Worm (Caenorhabditis elegans) whole organism, L2 larva: ENCODE data around the gene add-2.
A peak's percentile ranks its signal among the peaks of the same experiment; 100 is the strongest.

Source experiments
- C34F6.9 ChIP-seq: fragments of 150-350 bp; optimal IDR thresholded peaks from 2 replicates; lab custom pipeline; 2014; ENCODE audit warnings: missing biosample characterization, missing genetic modification characterization
- F13H6.1 ChIP-seq: sonication (generic microtip); optimal IDR thresholded peaks from 2 replicates; lab custom pipeline; 2016; ENCODE audit warnings: missing genetic modification characterization, missing compliant biosample characterization
- Y55F3AM.14 ChIP-seq: fragments of 200-800 bp; sonication (Bioruptor generic); optimal IDR thresholded peaks from 2 replicates; lab custom pipeline; 2018; ENCODE audit warnings: mild to moderate bottlenecking, missing genetic modification characterization, missing compliant biosample characterization
- ZK546.5 ChIP-seq: sonication (generic microtip); optimal IDR thresholded peaks from 2 replicates; lab custom pipeline; 2017; ENCODE audit warnings: missing biosample characterization, missing genetic modification characterization
- blmp-1 ChIP-seq: sonication (generic microtip); optimal IDR thresholded peaks from 2 replicates; lab custom pipeline; 2017; ENCODE audit warnings: missing genetic modification characterization, mild to moderate bottlenecking, missing compliant biosample characterization, antibody characterized with exemption, moderate library complexity; ENCODE audit not compliant: insufficient read depth
- ceh-82 ChIP-seq: fragments of 150-350 bp; optimal IDR thresholded peaks from 2 replicates; lab custom pipeline; 2014; ENCODE audit warnings: missing biosample characterization, missing genetic modification characterization
- crh-2 ChIP-seq: sonication (generic microtip); optimal IDR thresholded peaks from 2 replicates; lab custom pipeline; 2017; ENCODE audit warnings: missing biosample characterization, missing genetic modification characterization
- egl-27 ChIP-seq: sonication (generic microtip); optimal IDR thresholded peaks from 3 replicates; lab custom pipeline; 2017; ENCODE audit warnings: missing biosample characterization, missing genetic modification reagents, missing genetic modification characterization
- elt-3 ChIP-seq: sonication (generic microtip); optimal IDR thresholded peaks from 2 replicates; lab custom pipeline; 2017; ENCODE audit warnings: missing biosample characterization, missing genetic modification characterization
- fos-1 ChIP-seq: fragments of 150-350 bp; optimal IDR thresholded peaks from 2 replicates; lab custom pipeline; 2014; ENCODE audit warnings: missing biosample characterization, missing genetic modification characterization
- gmeb-1 ChIP-seq: fragments of 150-350 bp; optimal IDR thresholded peaks from 2 replicates; lab custom pipeline; 2014; ENCODE audit warnings: missing biosample characterization, missing genetic modification characterization
- lin-13 ChIP-seq: fragments of 150-350 bp; optimal IDR thresholded peaks from 2 replicates; lab custom pipeline; 2014; ENCODE audit warnings: missing biosample characterization, missing genetic modification reagents, missing genetic modification characterization
- lin-39 ChIP-seq: fragments of 150-350 bp; optimal IDR thresholded peaks from 2 replicates; lab custom pipeline; 2014; ENCODE audit warnings: missing biosample characterization, missing genetic modification reagents, missing genetic modification characterization
- lsy-2 ChIP-seq, 2 experiments: fragments of 150-350 bp in 1 of 2; sonication (generic microtip) in 1 of 2; optimal IDR thresholded peaks; 2 replicates each; lab custom pipeline; 2014 to 2017; ENCODE audit warnings: missing biosample characterization in 2 of 2, missing genetic modification characterization in 2 of 2
- mbf-1 ChIP-seq: sonication (generic microtip); optimal IDR thresholded peaks from 2 replicates; lab custom pipeline; 2017; ENCODE audit warnings: missing biosample characterization, missing genetic modification characterization
- mdl-1 ChIP-seq, 2 experiments: fragments of 150-350 bp in 1 of 2; sonication (generic microtip) in 1 of 2; optimal IDR thresholded peaks; 2 replicates each; lab custom pipeline; 2017; ENCODE audit warnings: missing biosample characterization in 2 of 2, missing genetic modification characterization in 2 of 2
- nhr-10 ChIP-seq: sonication (generic microtip); optimal IDR thresholded peaks from 2 replicates; lab custom pipeline; 2017; ENCODE audit warnings: missing biosample characterization, missing genetic modification characterization
- nhr-21 ChIP-seq: fragments of 150-350 bp; optimal IDR thresholded peaks from 2 replicates; lab custom pipeline; 2014; ENCODE audit warnings: missing biosample characterization, missing genetic modification characterization
- nhr-25 ChIP-seq: fragments of 150-350 bp; sonication (generic microtip); optimal IDR thresholded peaks from 3 replicates; lab custom pipeline; 2014; ENCODE audit warnings: missing biosample characterization, missing genetic modification characterization
- nhr-6 ChIP-seq: fragments of 150-350 bp; optimal IDR thresholded peaks from 2 replicates; lab custom pipeline; 2014; ENCODE audit warnings: missing biosample characterization, missing genetic modification characterization
- nhr-77 ChIP-seq: fragments of 150-350 bp; optimal IDR thresholded peaks from 2 replicates; lab custom pipeline; 2014; ENCODE audit warnings: missing biosample characterization, missing genetic modification characterization
- peb-1 ChIP-seq: fragments of 150-350 bp; optimal IDR thresholded peaks from 2 replicates; lab custom pipeline; 2014; ENCODE audit warnings: missing biosample characterization, missing genetic modification characterization
- sem-4 ChIP-seq: fragments of 150-350 bp; optimal IDR thresholded peaks from 2 replicates; lab custom pipeline; 2014; ENCODE audit warnings: missing biosample characterization, missing genetic modification reagents, missing genetic modification characterization
- sma-9 ChIP-seq, 2 experiments: fragments of 150-350 bp in 1 of 2; sonication (generic microtip) in 1 of 2; optimal IDR thresholded peaks; 2 replicates each; lab custom pipeline; 2014 to 2016; ENCODE audit warnings: missing genetic modification characterization in 2 of 2, mild to moderate bottlenecking in 1 of 2, missing biosample characterization in 1 of 2, missing compliant biosample characterization in 1 of 2, missing genetic modification reagents in 1 of 2, moderate library complexity in 1 of 2
- snpc-4 ChIP-seq: fragments of 150-350 bp; optimal IDR thresholded peaks from 2 replicates; lab custom pipeline; 2014; ENCODE audit warnings: missing biosample characterization, missing genetic modification characterization
- unc-55 ChIP-seq: fragments of 150-350 bp; sonication (generic microtip); optimal IDR thresholded peaks from 3 replicates; lab custom pipeline; 2014; ENCODE audit warnings: missing biosample characterization, missing genetic modification reagents, missing genetic modification characterization
- unc-62 ChIP-seq: fragments of 150-350 bp; optimal IDR thresholded peaks from 2 replicates; lab custom pipeline; 2014; ENCODE audit warnings: missing biosample characterization, missing genetic modification reagents, missing genetic modification characterization
- zag-1 ChIP-seq: fragments of 150-350 bp; optimal IDR thresholded peaks from 2 replicates; lab custom pipeline; 2014; ENCODE audit warnings: missing biosample characterization, missing genetic modification characterization
- ztf-11 ChIP-seq: sonication (generic microtip); optimal IDR thresholded peaks from 2 replicates; lab custom pipeline; 2017; ENCODE audit warnings: missing biosample characterization, missing genetic modification characterization

add-2 gene

ce11 chrV:11978179-11978578 lies 35.0 kb downstream of the add-2 start, which contains the start of gene mif-2:
mif-2 (minus strand) TSS chrV:11978459.
- TF ChIP-seq nhr-25 (tag; lab: Kevin White, UChicago) (peak; percentile 10), nhr-21 (peak; percentile 3), blmp-1 (tag; lab: Kevin White, UChicago) (no peak), crh-2 (tag; lab: Kevin White, UChicago) (peak; percentile 4), lin-13 (GFP tag; lab: Kevin White, UChicago) (peak; percentile 5)
- TF ChIP-seq, all 48 proteins: peak for 4

DNA sequence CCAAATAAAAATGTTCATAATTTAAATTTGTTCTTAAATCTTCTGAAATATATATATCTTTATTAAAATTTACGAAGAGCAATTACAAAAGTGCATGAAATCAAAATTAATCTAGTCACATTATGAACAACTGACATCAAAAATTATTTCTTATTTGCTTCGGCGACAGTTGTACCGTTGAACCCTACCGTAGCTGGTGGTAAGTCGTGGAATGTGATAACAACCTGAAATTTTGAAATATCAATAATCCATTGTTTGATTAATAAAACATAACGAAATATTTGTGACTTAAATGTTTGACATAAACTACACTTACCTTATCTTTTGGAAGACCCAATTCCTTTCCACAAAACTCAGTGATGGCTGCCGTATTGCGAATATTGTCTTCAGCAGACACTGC lies 36.5 kb downstream of the add-2 start:
- TF ChIP-seq crh-2 (tag; lab: Kevin White, UChicago) (peak; percentile 31), snpc-4 (tag; lab: Kevin White, UChicago) (no peak), egl-27 (no peak), nhr-10 (tag; lab: Kevin White, UChicago) (no peak), fos-1 (tag; lab: Kevin White, UChicago) (peak; percentile 43), lin-39 (tag; lab: Kevin White, UChicago) (no peak), sma-9 (GFP tag; optimal IDR thresholded peaks at IDR 0.05; lab: Kevin White, UChicago) (peak; percentile 6), sma-9 (tag; optimal IDR thresholded peaks at IDR 0.05; lab: Kevin White, UChicago) (no peak), mbf-1 (tag; lab: Kevin White, UChicago) (no peak), nhr-6 (tag; lab: Kevin White, UChicago) (no peak), peb-1 (tag; lab: Kevin White, UChicago) (no peak), F13H6.1 (no peak), ceh-82 (tag; lab: Kevin White, UChicago) (no peak), nhr-77 (no peak), gmeb-1 (tag; lab: Kevin White, UChicago) (no peak), mdl-1 (tag; optimal IDR thresholded peaks at IDR 0.05; lab: Kevin White, UChicago) (no peak), unc-62 (no peak), ztf-11 (tag; lab: Kevin White, UChicago) (no peak), blmp-1 (tag; lab: Kevin White, UChicago) (no peak), C34F6.9 (tag; lab: Kevin White, UChicago) (no peak)

- TF ChIP-seq F13H6.1 (peak; percentile 51), ceh-82 (tag; lab: Kevin White, UChicago) (no peak), fos-1 (tag; lab: Kevin White, UChicago) (peak; percentile 37), sem-4 (tag; lab: Kevin White, UChicago) (no peak), sma-9 (GFP tag; optimal IDR thresholded peaks at IDR 0.05; lab: Kevin White, UChicago) (peak; percentile 69), sma-9 (tag; optimal IDR thresholded peaks at IDR 0.05; lab: Kevin White, UChicago) (no peak), crh-2 (tag; lab: Kevin White, UChicago) (peak; percentile 54)
Measured at ce11 chrV:11975233-11975632, 38.0 kb downstream of the add-2 start, which contains the start of gene cpr-1. cpr-1 (plus strand) TSS chrV:11975551.

DNA sequence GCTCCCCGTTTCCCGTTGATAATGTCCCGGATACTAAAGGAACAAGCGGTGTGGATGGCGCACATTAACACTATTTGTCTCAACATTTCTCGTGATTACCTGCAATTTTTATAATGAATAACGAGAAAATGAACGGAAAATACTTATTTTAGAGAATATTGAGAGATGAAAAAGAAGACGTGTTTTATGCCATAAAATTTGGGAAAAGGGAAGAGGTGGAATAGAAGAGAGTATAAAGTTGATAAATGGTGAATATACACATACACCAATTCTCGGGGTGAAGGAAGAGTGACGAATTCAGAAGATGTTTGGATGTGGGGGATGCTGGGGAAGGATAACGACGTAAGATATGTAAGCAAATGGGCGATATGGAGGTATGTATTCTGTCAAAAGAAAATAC lies 48.5 kb downstream of the add-2 start, which contains the start of gene F58H1.7:
Gene F58H1.7 (minus strand): TSS at position 101 of the 400 bp plus-strand sequence.
- TF ChIP-seq lin-39 (tag; lab: Kevin White, UChicago) (no peak), unc-55 (GFP tag; lab: Kevin White, UChicago) (no peak), crh-2 (tag; lab: Kevin White, UChicago) (no peak), mbf-1 (tag; lab: Kevin White, UChicago) (no peak)

- TF ChIP-seq elt-3 (tag; lab: Kevin White, UChicago) (no peak), blmp-1 (tag; lab: Kevin White, UChicago) (no peak), nhr-6 (tag; lab: Kevin White, UChicago) (no peak), ZK546.5 (tag; lab: Kevin White, UChicago) (no peak), lsy-2 (tag; optimal IDR thresholded peaks at IDR 0.05; lab: Kevin White, UChicago) (no peak), lin-39 (tag; lab: Kevin White, UChicago) (no peak), Y55F3AM.14 (GFP tag; lab: Kevin White, UChicago) (no peak), zag-1 (no peak)
Measured at ce11 chrV:11960831-11961190, 52.4 kb downstream of the add-2 start.
